Worm (Caenorhabditis elegans): ENCODE data around the gene nos-3.

Gene nos-3

ce11 chrII:9793197-9793596 lies 47.1 kb downstream of the nos-3 start, which contains the start of gene cyp-13A3:
TSS of gene cyp-13A3 (minus strand) at chrII:9793297.
- TF ChIP-seq pqm-1 (tag; optimal IDR thresholded peaks at IDR 0.05) = no peak
- TF ChIP-seq R02D3.7 (tag; optimal IDR thresholded peaks at IDR 0.05) = no peak
- TF ChIP-seq ceh-9 (tag; optimal IDR thresholded peaks at IDR 0.05) = no peak
- no peak for TF ChIP-seq nhr-28 (tag; optimal IDR thresholded peaks at IDR 0.05)
- TF ChIP-seq mdl-1 (tag; optimal IDR thresholded peaks at IDR 0.05) = no peak
- TF ChIP-seq nhr-23 (tag; optimal IDR thresholded peaks at IDR 0.05) = no peak
- TF ChIP-seq ama-1 (optimal IDR thresholded peaks at IDR 0.05) = no peak
- TF ChIP-seq ceh-82 (tag; optimal IDR thresholded peaks at IDR 0.05) = no peak
- TF ChIP-seq ceh-16 (tag; optimal IDR thresholded peaks at IDR 0.05) = no peak
- no peak for TF ChIP-seq unc-62 (GFP tag; optimal IDR thresholded peaks at IDR 0.05)
- TF ChIP-seq zag-1 (tag; optimal IDR thresholded peaks at IDR 0.05) = no peak
- no peak for TF ChIP-seq egl-27 (tag; optimal IDR thresholded peaks at IDR 0.05)
- no peak for TF ChIP-seq elt-1 (tag; optimal IDR thresholded peaks at IDR 0.05)
- no peak for TF ChIP-seq nhr-43 (tag; optimal IDR thresholded peaks at IDR 0.05; ENCODE audit: poor library complexity, severe bottlenecking)

- TF ChIP-seq pqm-1 (tag; optimal IDR thresholded peaks at IDR 0.05) (peak; percentile 36), nhr-77 (tag; optimal IDR thresholded peaks at IDR 0.05) (no peak), elt-2 (tag; optimal IDR thresholded peaks at IDR 0.05) (peak; percentile 18)
These were observed 51.5 kb downstream of the nos-3 start, which contains the start of gene cyp-13A4 for ce11 chrII:9797664-9798063. TSS of gene cyp-13A4 (minus strand) at chrII:9797740.
